Fruit fly (Drosophila melanogaster): ENCODE results near the gene g.

dm6 chrX:13699666-13700065, 36.4 kb downstream of the g start:
- TF ChIP-seq Hr83 (GFP tag; optimal IDR thresholded peaks at IDR 0.05; ENCODE audit: poor library complexity, severe bottlenecking) (no peak), woc (GFP tag; optimal IDR thresholded peaks at IDR 0.05) (no peak), h (GFP tag; optimal IDR thresholded peaks at IDR 0.05) (no peak), pan (optimal IDR thresholded peaks at IDR 0.05) (no peak), usp (GFP tag; optimal IDR thresholded peaks at IDR 0.05) (no peak), dsf (GFP tag; optimal IDR thresholded peaks at IDR 0.05; ENCODE audit: borderline replicate concordance) (no peak), Dif (GFP tag; optimal IDR thresholded peaks at IDR 0.05; ENCODE audit: partially characterized antibody) (no peak), Myc (optimal IDR thresholded peaks at IDR 0.05) (no peak), CG32264 (GFP tag; optimal IDR thresholded peaks at IDR 0.05) (no peak), br (GFP tag; optimal IDR thresholded peaks at IDR 0.05) (no peak), GATAd (GFP tag; optimal IDR thresholded peaks at IDR 0.05) (no peak)

All from whole organism, wandering third instar larva.